Fruit fly (Drosophila melanogaster): Measurements from ENCODE around the gene Fhos.

Gene Fhos

dm6 chr3L:8839563-8840425 is 86.4 kb downstream of the Fhos start (continued):
- TF ChIP-seq prd (optimal IDR thresholded peaks at IDR 0.05) (no peak), prd (GFP tag; IDR thresholded peaks at IDR 0.05) (no peak; the same call in 2 of the 3 replicates), ase (GFP tag; IDR thresholded peaks at IDR 0.05) (no peak), CG4820 (GFP tag; optimal IDR thresholded peaks at IDR 0.05) (peak; percentile 19), Dfd (GFP tag; optimal IDR thresholded peaks at IDR 0.05) (no peak), CG3726 (GFP tag; IDR thresholded peaks at IDR 0.05) (no peak), CG31441 (GFP tag; IDR thresholded peaks at IDR 0.05) (0 out of 2 replicates have a peak, but pooled peaks have one; percentile 25), Xrp1 (GFP tag; IDR thresholded peaks at IDR 0.05) (peak; percentile 36; the same call in 1 of the 2 replicates), CG18476 (GFP tag; optimal IDR thresholded peaks at IDR 0.05) (no peak), Max (GFP tag; optimal IDR thresholded peaks at IDR 0.05) (no peak), CG18011 (GFP tag; optimal IDR thresholded peaks at IDR 0.05) (no peak), CG32767 (GFP tag; IDR thresholded peaks at IDR 0.05) (no peak), gsb-n (tag; optimal IDR thresholded peaks at IDR 0.05) (peak; percentile 35), gem (tag; optimal IDR thresholded peaks at IDR 0.05) (peak; percentile 50), Tbp (GFP tag; optimal IDR thresholded peaks at IDR 0.05) (no peak), CG11504 (tag; optimal IDR thresholded peaks at IDR 0.05) (peak; percentile 5), CG8765 (GFP tag; IDR thresholded peaks at IDR 0.05) (no peak), Hmx (GFP tag; optimal IDR thresholded peaks at IDR 0.05) (no peak), CG7556 (GFP tag; optimal IDR thresholded peaks at IDR 0.05) (peak; percentile 35), CG10959 (GFP tag; IDR thresholded peaks at IDR 0.05) (no peak), CG1647 (GFP tag; optimal IDR thresholded peaks at IDR 0.05) (no peak), phol (tag; optimal IDR thresholded peaks at IDR 0.05) (peak; percentile 35), Med (GFP tag) (peak; percentile 23), tio (GFP tag; optimal IDR thresholded peaks at IDR 0.05) (no peak), mirr (GFP tag; optimal IDR thresholded peaks at IDR 0.05) (no peak), inv (GFP tag; IDR thresholded peaks at IDR 0.05; ENCODE audit: partially characterized antibody) (no peak), Mad (GFP tag; optimal IDR thresholded peaks at IDR 0.05) (no peak), CG2678 (tag; optimal IDR thresholded peaks at IDR 0.05) (peak; percentile 20), crol (GFP tag; IDR thresholded peaks at IDR 0.05) (peak; percentile 61), CG9727 (GFP tag; optimal IDR thresholded peaks at IDR 0.05) (peak; percentile 64), CG8359 (GFP tag; optimal IDR thresholded peaks at IDR 0.05; ENCODE audit: borderline replicate concordance) (peak; percentile 9), cas (GFP tag; IDR thresholded peaks at IDR 0.05) (no peak), CG30403 (GFP tag; optimal IDR thresholded peaks at IDR 0.05) (peak; percentile 3), Atf-2 (GFP tag; optimal IDR thresholded peaks at IDR 0.05) (no peak), scrt (GFP tag; optimal IDR thresholded peaks at IDR 0.05) (no peak), CG12942 (GFP tag; optimal IDR thresholded peaks at IDR 0.05) (no peak), odd (GFP tag; optimal IDR thresholded peaks at IDR 0.05) (no peak), corto (GFP tag; optimal IDR thresholded peaks at IDR 0.05) (peak; percentile 18), gro (GFP tag; optimal IDR thresholded peaks at IDR 0.05) (no peak), B-H1 (GFP tag; IDR thresholded peaks at IDR 0.05) (no peak), CG9215 (GFP tag; IDR thresholded peaks at IDR 0.05) (no peak), CG14667 (GFP tag; IDR thresholded peaks at IDR 0.05) (no peak), Dref (GFP tag; IDR thresholded peaks at IDR 0.05) (no peak), CG14441 (GFP tag; IDR thresholded peaks at IDR 0.05) (no peak), CG4854 (GFP tag; optimal IDR thresholded peaks at IDR 0.05) (no peak), nmo (GFP tag; optimal IDR thresholded peaks at IDR 0.05) (peak; percentile 36), D19A (tag; optimal IDR thresholded peaks at IDR 0.05) (peak; percentile 31), lilli (GFP tag; optimal IDR thresholded peaks at IDR 0.05) (no peak), CG16815 (GFP tag; optimal IDR thresholded peaks at IDR 0.05) (peak; percentile 36), fru (optimal IDR thresholded peaks at IDR 0.05) (no peak), NC2α (GFP tag; optimal IDR thresholded peaks at IDR 0.05) (no peak)

All from whole organism, embryonic.